Worm (Caenorhabditis elegans) whole organism, young adult: ENCODE measurements around the gene flcn-1.

Experiments used
- Y56A3A.18 ChIP-seq: fragments of 200-800 bp; sonication (Bioruptor generic); IDR thresholded peaks from 2 replicates; pipeline ENCODE4 v1.3.6; 2022; ENCODE audit warnings: missing genetic modification reagents, missing genetic modification characterization, missing compliant biosample characterization
- ceh-40 ChIP-seq: fragments of 200-800 bp; sonication (Bioruptor generic); IDR thresholded peaks from 2 replicates; pipeline ENCODE4 v1.3.6; 2022; ENCODE audit warnings: missing genetic modification characterization, missing compliant biosample characterization
- ceh-79 ChIP-seq: sonication (generic microtip); optimal IDR thresholded peaks from 2 replicates; lab custom pipeline; 2017; ENCODE audit warnings: mild to moderate bottlenecking, missing genetic modification characterization, missing compliant biosample characterization
- madf-6 ChIP-seq: fragments of 200-800 bp; sonication (Bioruptor generic); IDR thresholded peaks from 2 replicates; pipeline ENCODE4 v1.3.6; 2022; ENCODE audit warnings: missing genetic modification reagents, missing genetic modification characterization, missing compliant biosample characterization
- repo-1 ChIP-seq: sonication (generic microtip); optimal IDR thresholded peaks from 2 replicates; lab custom pipeline; 2017; ENCODE audit warnings: mild to moderate bottlenecking, missing genetic modification characterization, missing compliant biosample characterization

ce11 chrII:6989830-6990287, 61.3 kb downstream of the flcn-1 start, which contains the start of gene C15F1.1:
- TF ChIP-seq repo-1 (tag; lab: Kevin White, UChicago), result no peak
- TF ChIP-seq Y56A3A.18, result no peak
- TF ChIP-seq madf-6 (GFP tag; lab: Robert Waterston, UW), result no peak
- TF ChIP-seq ceh-79 (tag; lab: Kevin White, UChicago), result no peak
- no peak for TF ChIP-seq ceh-40 (GFP tag; lab: Robert Waterston, UW)
